Fruit fly (Drosophila melanogaster): ENCODE measurements around the gene CG11373.

DNA sequence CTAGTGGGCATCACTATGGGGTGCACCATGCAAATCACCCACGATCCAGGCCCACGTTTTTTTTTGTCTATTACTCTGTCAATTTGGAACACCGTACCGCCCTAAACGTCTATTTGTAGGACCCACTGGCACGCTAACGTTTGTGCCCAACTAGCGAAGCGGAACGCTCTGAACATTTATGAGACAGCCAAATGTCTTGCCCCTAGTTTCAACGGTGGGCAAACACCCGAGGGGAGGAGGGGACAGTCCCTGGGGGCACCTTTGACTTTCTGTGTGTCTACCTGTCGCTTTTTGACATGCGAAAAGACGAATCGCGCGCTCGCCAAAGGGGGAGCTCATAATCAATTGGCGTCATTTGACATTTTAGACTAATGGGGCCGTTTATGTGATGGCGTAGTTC lies 45.8 kb upstream of the CG11373 start:
- TF ChIP-seq CG8478 (optimal IDR thresholded peaks at IDR 0.05), result no peak
- TF ChIP-seq pan (optimal IDR thresholded peaks at IDR 0.05), result no peak
- no peak for TF ChIP-seq psq (optimal IDR thresholded peaks at IDR 0.05)
- no peak for TF ChIP-seq Dll (optimal IDR thresholded peaks at IDR 0.05)
- no peak for TF ChIP-seq usp (GFP tag; optimal IDR thresholded peaks at IDR 0.05)
- TF ChIP-seq EcR (GFP tag; optimal IDR thresholded peaks at IDR 0.05), result no peak

Measured in whole organism.